Fruit fly (Drosophila melanogaster): Measurements from ENCODE around the gene Rac1.

Rac1 gene

dm6 chr3L:1313039-1313766 lies 10.7 kb upstream of the Rac1 start, which contains the start of the genes sturkopf and Herc4 (continued):
- TF ChIP-seq CkIIα-i1 (GFP tag; IDR thresholded peaks at IDR 0.05), result no peak
- TF ChIP-seq Xbp1 (GFP tag; optimal IDR thresholded peaks at IDR 0.05), result peak; percentile 80
- peak; percentile 7; the same call in 1 of the 3 replicates for TF ChIP-seq CG34422 (GFP tag; IDR thresholded peaks at IDR 0.05)
- TF ChIP-seq tx (GFP tag; optimal IDR thresholded peaks at IDR 0.05), result peak; percentile 69
- TF ChIP-seq Rfx (GFP tag; IDR thresholded peaks at IDR 0.05), result peak; percentile 83
- TF ChIP-seq hkb (optimal IDR thresholded peaks at IDR 0.05), result no peak
- no peak; the same call in 1 of the 2 replicates for TF ChIP-seq hkb (GFP tag; IDR thresholded peaks at IDR 0.05)
- peak; percentile 42 for TF ChIP-seq CG14014 (GFP tag; IDR thresholded peaks at IDR 0.05)
- TF ChIP-seq Oaz (GFP tag; IDR thresholded peaks at IDR 0.05), result 0 out of 2 replicates have a peak, but pooled peaks have one; percentile 16
- no peak; the same call in 1 of the 2 replicates for TF ChIP-seq CG31441 (GFP tag; IDR thresholded peaks at IDR 0.05)
- TF ChIP-seq CG5245 (GFP tag; optimal IDR thresholded peaks at IDR 0.05), result peak; percentile 11
- peak; percentile 8 for TF ChIP-seq fd96Cb (tag; optimal IDR thresholded peaks at IDR 0.05)
- TF ChIP-seq HLH4C (GFP tag; IDR thresholded peaks at IDR 0.05; ENCODE audit: partially characterized antibody), result no peak
- TF ChIP-seq grau (tag; optimal IDR thresholded peaks at IDR 0.05), result peak; percentile 78
- no peak for TF ChIP-seq CG6854 (GFP tag; optimal IDR thresholded peaks at IDR 0.05)
- TF ChIP-seq gce (GFP tag; IDR thresholded peaks at IDR 0.05), result no peak
- TF ChIP-seq CG7271 (tag; optimal IDR thresholded peaks at IDR 0.05), result no peak
- TF ChIP-seq Aef1 (GFP tag; IDR thresholded peaks at IDR 0.05), result peak; percentile 65
- TF ChIP-seq org-1 (GFP tag; optimal IDR thresholded peaks at IDR 0.05), result peak; percentile 67
- peak; percentile 34 to 82 for TF ChIP-seq crp (GFP tag; optimal IDR thresholded peaks at IDR 0.05)
- TF ChIP-seq GATAe (GFP tag; conservative IDR thresholded peaks at IDR 0.05), result no peak
- no peak for TF ChIP-seq hb (GFP tag; IDR thresholded peaks at IDR 0.05; ENCODE audit: partially characterized antibody)
- TF ChIP-seq mam (GFP tag; optimal IDR thresholded peaks at IDR 0.05), result peak; percentile 96
- TF ChIP-seq CG7786 (GFP tag; optimal IDR thresholded peaks at IDR 0.05), result peak; percentile 68
- TF ChIP-seq CG7372 (GFP tag; IDR thresholded peaks at IDR 0.05), result peak; percentile 60
- TF ChIP-seq CHES-1-like (GFP tag; optimal IDR thresholded peaks at IDR 0.05), result peak; percentile 74
- TF ChIP-seq CG3163 (GFP tag; optimal IDR thresholded peaks at IDR 0.05), result peak; percentile 44
- peak; percentile 54 for TF ChIP-seq sob (GFP tag; IDR thresholded peaks at IDR 0.05)
- TF ChIP-seq gro (GFP tag; optimal IDR thresholded peaks at IDR 0.05), result peak; percentile 72
- TF ChIP-seq Hr3 (GFP tag; optimal IDR thresholded peaks at IDR 0.05), result peak; percentile 72
- no peak for TF ChIP-seq CG6791 (GFP tag; IDR thresholded peaks at IDR 0.05; ENCODE audit: partially characterized antibody)
- peak; percentile 67 for TF ChIP-seq CG16815 (GFP tag; optimal IDR thresholded peaks at IDR 0.05)
- TF ChIP-seq nerfin-2 (GFP tag; IDR thresholded peaks at IDR 0.05; ENCODE audit: partially characterized antibody), result no peak
- peak; percentile 50 for TF ChIP-seq CG3838 (GFP tag; optimal IDR thresholded peaks at IDR 0.05)
- peak; percentile 60; the same call in 1 of the 2 replicates for TF ChIP-seq esg (GFP tag; conservative IDR thresholded peaks at IDR 0.05)
- no peak for TF ChIP-seq fd102C (GFP tag; optimal IDR thresholded peaks at IDR 0.05)
- TF ChIP-seq grn (GFP tag; optimal IDR thresholded peaks at IDR 0.05), result peak; percentile 38
- peak; percentile 87 for TF ChIP-seq onecut (GFP tag; IDR thresholded peaks at IDR 0.05)
- TF ChIP-seq vvl (GFP tag; IDR thresholded peaks at IDR 0.05), result peak; percentile 70; the same call in 1 of the 2 replicates
- TF ChIP-seq CG17612 (GFP tag; IDR thresholded peaks at IDR 0.05), result no peak
- TF ChIP-seq dan (GFP tag; IDR thresholded peaks at IDR 0.05), result no peak
- peak; percentile 81 for TF ChIP-seq luna (GFP tag; optimal IDR thresholded peaks at IDR 0.05)
- TF ChIP-seq CG16863 (GFP tag; optimal IDR thresholded peaks at IDR 0.05), result peak; percentile 73
- TF ChIP-seq CG30431 (GFP tag; optimal IDR thresholded peaks at IDR 0.05), result peak; percentile 3
- TF ChIP-seq CG13287 (GFP tag; IDR thresholded peaks at IDR 0.05; ENCODE audit: partially characterized antibody), result peak; percentile 24; the same call in 1 of the 2 replicates
- TF ChIP-seq CG3726 (GFP tag; IDR thresholded peaks at IDR 0.05), result no peak
- peak; percentile 72 for TF ChIP-seq PHDP (tag; optimal IDR thresholded peaks at IDR 0.05)
- TF ChIP-seq gcm2 (GFP tag; optimal IDR thresholded peaks at IDR 0.05), result peak; percentile 37
- no peak; the same call in 1 of the 2 replicates for TF ChIP-seq Adf1 (GFP tag; IDR thresholded peaks at IDR 0.05)
- peak; percentile 49 for TF ChIP-seq wdn (GFP tag; IDR thresholded peaks at IDR 0.05)
- no peak for TF ChIP-seq h (optimal IDR thresholded peaks at IDR 0.05)

All from whole organism, embryonic.